Fruit fly (Drosophila melanogaster) whole organism, embryonic: ENCODE data around the gene Utx.

Experiments
- CG6254 ChIP-seq: fragments of 200-800 bp; sonication (Bioruptor generic); optimal IDR thresholded peaks from 3 replicates; lab custom pipeline; 2017; ENCODE audit warnings: mild to moderate bottlenecking, missing biosample characterization, missing genetic modification reagents, missing genetic modification characterization
- CG9609 ChIP-seq: fragments of 200-800 bp; sonication (Bioruptor generic); optimal IDR thresholded peaks from 3 replicates; lab custom pipeline; 2016; ENCODE audit warnings: missing biosample characterization, missing genetic modification characterization
- bbx ChIP-seq: fragments of 200-800 bp; sonication (Bioruptor generic); IDR thresholded peaks from 2 replicates; pipeline ENCODE4 v1.3.6; 2022; ENCODE audit warnings: missing biosample characterization, missing genetic modification characterization; ENCODE audit not compliant: partially characterized antibody
- hb ChIP-seq: fragments of 200-800 bp; sonication (Bioruptor generic); IDR thresholded peaks from 3 replicates; pipeline ENCODE4 v1.3.6; 2022; ENCODE audit warnings: missing biosample characterization, missing genetic modification characterization; ENCODE audit not compliant: partially characterized antibody
- vnd ChIP-seq: fragments of 200-800 bp; sonication (Bioruptor generic); IDR thresholded peaks from 3 replicates; pipeline ENCODE4 v1.3.6; 2022; ENCODE audit warnings: missing biosample characterization, missing genetic modification characterization; ENCODE audit not compliant: partially characterized antibody

Gene Utx

DNA sequence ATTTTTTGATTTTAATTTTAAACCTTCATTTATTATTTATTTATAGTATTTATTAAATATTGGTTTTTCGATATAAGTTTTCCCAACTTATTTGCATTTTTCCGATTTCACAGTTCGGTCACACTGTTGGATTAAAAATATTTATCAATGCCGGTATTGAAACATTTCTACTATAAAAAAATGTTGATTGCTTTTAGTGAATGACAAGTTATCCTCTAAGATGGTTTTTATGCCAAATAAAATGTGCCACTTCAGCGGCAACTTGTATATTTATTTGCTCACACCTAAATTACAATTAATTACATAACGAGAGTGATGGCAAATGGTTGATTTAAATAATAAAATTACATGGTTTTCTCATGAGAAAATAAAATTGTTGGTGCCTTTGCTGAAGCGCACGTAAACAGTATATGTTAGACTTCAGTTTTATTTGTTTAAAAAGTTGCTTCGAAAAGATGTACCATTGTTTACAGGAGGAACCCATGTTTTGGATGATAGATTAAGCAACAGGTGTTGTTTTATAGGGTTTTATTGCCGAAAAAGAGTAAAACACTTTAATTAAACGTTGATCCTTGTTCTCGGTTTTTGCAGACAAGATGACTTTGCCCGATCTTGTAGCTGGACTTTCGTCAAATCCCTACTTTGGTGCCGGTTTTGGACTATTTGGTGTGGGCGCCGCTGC, 55.9 kb downstream of the Utx start, which contains the start of gene Bcs1 (continued):
- TF ChIP-seq hb (GFP tag; lab: Robert Waterston, UW) (no peak), vnd (GFP tag; lab: Robert Waterston, UW) (no peak), CG6254 (GFP tag; lab: Kevin White, UChicago) (no peak), CG9609 (GFP tag; lab: Kevin White, UChicago) (no peak), bbx (GFP tag; lab: Robert Waterston, UW) (no peak)
